Fruit fly (Drosophila melanogaster) whole organism, prepupa: ENCODE data around the gene PNKP.

Experiments used
- Blimp-1 ChIP-seq: fragments of 200-800 bp; sonication (Bioruptor generic); optimal IDR thresholded peaks from 3 replicates; lab custom pipeline; 2017; ENCODE audit warnings: missing biosample characterization, missing genetic modification characterization, mild to moderate bottlenecking, moderate library complexity, missing genetic modification reagents
- CG6808 ChIP-seq: fragments of 200-800 bp; sonication (Bioruptor generic); optimal IDR thresholded peaks from 3 replicates; lab custom pipeline; 2017; ENCODE audit warnings: missing biosample characterization, missing genetic modification characterization, mild to moderate bottlenecking, moderate library complexity, missing genetic modification reagents
- CG6854 ChIP-seq: fragments of 200-800 bp; sonication (Bioruptor generic); optimal IDR thresholded peaks from 2 replicates; lab custom pipeline; 2017; ENCODE audit warnings: missing biosample characterization, mild to moderate bottlenecking, missing genetic modification characterization
- CG7368 ChIP-seq: fragments of 200-800 bp; sonication (Bioruptor generic); optimal IDR thresholded peaks from 3 replicates; lab custom pipeline; 2016; ENCODE audit warnings: missing biosample characterization, missing genetic modification characterization
- CG8119 ChIP-seq: fragments of 200-800 bp; sonication (Bioruptor generic); IDR thresholded peaks from 3 replicates; pipeline ENCODE4 v1.3.6; 2022; ENCODE audit warnings: missing biosample characterization, missing genetic modification characterization
- CG8319 ChIP-seq: fragments of 200-800 bp; sonication (Bioruptor generic); optimal IDR thresholded peaks from 3 replicates; lab custom pipeline; 2016; ENCODE audit warnings: missing biosample characterization, missing genetic modification characterization
- Hr39 ChIP-seq: fragments of 200-800 bp; sonication (Bioruptor generic); optimal IDR thresholded peaks from 2 replicates; lab custom pipeline; 2016; ENCODE audit warnings: missing biosample characterization, missing genetic modification characterization
- Lpt ChIP-seq: fragments of 200-800 bp; sonication (Bioruptor generic); optimal IDR thresholded peaks from 3 replicates; lab custom pipeline; 2016; ENCODE audit warnings: missing biosample characterization, missing genetic modification characterization
- OdsH ChIP-seq: fragments of 200-800 bp; sonication (Bioruptor generic); optimal IDR thresholded peaks from 3 replicates; lab custom pipeline; 2016; ENCODE audit warnings: missing biosample characterization, missing genetic modification characterization
- acj6 ChIP-seq: fragments of 200-800 bp; sonication (Bioruptor generic); optimal IDR thresholded peaks from 3 replicates; lab custom pipeline; 2016; ENCODE audit warnings: missing biosample characterization, missing genetic modification characterization
- dac ChIP-seq: fragments of 200-800 bp; sonication (Bioruptor generic); optimal IDR thresholded peaks from 2 replicates; lab custom pipeline; 2017; ENCODE audit warnings: missing biosample characterization, mild to moderate bottlenecking, missing genetic modification characterization
- eg ChIP-seq: fragments of 200-800 bp; sonication (Bioruptor generic); IDR thresholded peaks from 3 replicates; pipeline ENCODE4 v1.3.6; 2022; ENCODE audit warnings: missing biosample characterization, missing genetic modification characterization
- esn ChIP-seq: fragments of 200-800 bp; sonication (Bioruptor generic); optimal IDR thresholded peaks from 2 replicates; lab custom pipeline; 2016; ENCODE audit warnings: missing biosample characterization, mild to moderate bottlenecking, missing genetic modification characterization, moderate library complexity

DNA sequence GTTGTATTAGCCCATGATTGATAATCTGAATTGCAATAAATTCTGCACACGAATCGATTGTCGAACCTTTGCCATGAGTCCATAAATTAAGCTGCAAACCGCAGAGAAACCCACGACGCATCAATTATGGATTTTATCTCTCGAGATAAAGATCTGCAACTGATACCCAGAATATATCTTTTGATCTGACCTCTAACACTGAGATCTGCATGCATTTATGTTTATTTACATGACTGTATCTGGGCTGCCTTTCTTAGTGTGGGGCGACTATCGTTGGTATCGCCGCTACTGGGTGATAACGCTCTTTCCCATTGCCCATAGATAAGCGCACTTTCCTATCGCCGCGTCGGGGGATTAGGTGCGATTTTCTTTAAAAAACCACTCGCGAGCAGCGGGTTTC, 26.1 kb downstream of the PNKP start, which contains the start of gene Ctr1B:
- TF ChIP-seq OdsH (GFP tag; lab: Kevin White, UChicago) (no peak), CG6808 (GFP tag; lab: Kevin White, UChicago) (no peak), CG6854 (GFP tag; lab: Kevin White, UChicago) (no peak), esn (GFP tag; lab: Kevin White, UChicago) (no peak), Hr39 (no peak), acj6 (GFP tag; lab: Kevin White, UChicago) (no peak), eg (GFP tag; lab: Robert Waterston, UW) (0 out of 3 replicates have a peak, but pooled peaks have one; percentile 39), CG8319 (GFP tag; lab: Kevin White, UChicago) (no peak), dac (GFP tag; lab: Kevin White, UChicago) (no peak), Blimp-1 (GFP tag; lab: Kevin White, UChicago) (no peak), CG7368 (GFP tag; lab: Kevin White, UChicago) (no peak), CG8119 (GFP tag; lab: Robert Waterston, UW) (no peak), Lpt (no peak)
